Fruit fly (Drosophila melanogaster): ENCODE data around the gene CG34026.
A peak's percentile ranks its signal among the peaks of the same experiment; 100 is the strongest.

Gene CG34026

dm6 chrX:9582659-9583317, 49.2 kb downstream of the CG34026 start:
- TF ChIP-seq noc (tag; optimal IDR thresholded peaks at IDR 0.05): peak; percentile 93

- TF ChIP-seq noc (tag; optimal IDR thresholded peaks at IDR 0.05): peak; percentile 97
These were observed 50.0 kb downstream of the CG34026 start for dm6 chrX:9583440-9584103.
